Worm (Caenorhabditis elegans) whole organism, L4 larva: Measurements from ENCODE around the gene abcx-1.

Source experiments
- F44E2.7 ChIP-seq: fragments of 200-800 bp; sonication (Bioruptor generic); IDR thresholded peaks from 2 replicates; pipeline ENCODE4 v2.1.2; 2022; ENCODE audit warnings: missing genetic modification characterization, missing compliant biosample characterization
- F49E8.2 ChIP-seq: sonication (generic microtip); optimal IDR thresholded peaks from 2 replicates; lab custom pipeline; 2016; ENCODE audit warnings: missing compliant biosample characterization, mild to moderate bottlenecking, missing genetic modification characterization, borderline replicate concordance
- T20F7.1 ChIP-seq: fragments of 200-800 bp; sonication (Bioruptor generic); optimal IDR thresholded peaks from 2 replicates; lab custom pipeline; 2018; ENCODE audit warnings: mild to moderate bottlenecking, missing genetic modification characterization, missing compliant biosample characterization
- T26A8.4 ChIP-seq: fragments of 200-800 bp; sonication (Bioruptor generic); IDR thresholded peaks from 2 replicates; pipeline ENCODE4 v1.3.6; 2022; ENCODE audit warnings: missing genetic modification characterization, missing compliant biosample characterization
- Y48G9A.11 ChIP-seq: fragments of 200-800 bp; sonication (Bioruptor generic); IDR thresholded peaks from 2 replicates; pipeline ENCODE4 v1.3.6; 2022; ENCODE audit warnings: missing genetic modification reagents, missing genetic modification characterization, missing compliant biosample characterization
- ZK546.5 ChIP-seq, 2 experiments: sonication (generic microtip); optimal IDR thresholded peaks; 2 replicates each; lab custom pipeline; 2017; ENCODE audit warnings: missing biosample characterization in 2 of 2, missing genetic modification characterization in 2 of 2
- ceh-44 ChIP-seq: fragments of 200-800 bp; sonication (Bioruptor generic); IDR thresholded peaks from 2 replicates; pipeline ENCODE4 v1.3.6; 2022; ENCODE audit warnings: missing genetic modification reagents, missing genetic modification characterization, missing compliant biosample characterization
- ceh-82 ChIP-seq: sonication (generic microtip); optimal IDR thresholded peaks from 2 replicates; lab custom pipeline; 2017; ENCODE audit warnings: missing biosample characterization, missing genetic modification characterization
- ces-1 ChIP-seq: fragments of 150-350 bp; sonication (generic microtip); optimal IDR thresholded peaks from 4 replicates; lab custom pipeline; 2014; ENCODE audit warnings: missing biosample characterization, missing genetic modification reagents, missing genetic modification characterization
- ctbp-1 ChIP-seq: fragments of 200-800 bp; sonication (Bioruptor generic); IDR thresholded peaks from 2 replicates; pipeline ENCODE4 v1.3.6; 2022; ENCODE audit warnings: missing genetic modification reagents, missing genetic modification characterization, missing compliant biosample characterization
- daf-16 ChIP-seq, 3 experiments: sonication (generic microtip); optimal IDR thresholded peaks; 2 replicates each; lab custom pipeline; 2016 to 2017; ENCODE audit warnings: missing genetic modification characterization in 3 of 3, missing genetic modification reagents in 3 of 3, mild to moderate bottlenecking in 2 of 3, missing compliant biosample characterization in 2 of 3, missing biosample characterization in 1 of 3, moderate library complexity in 1 of 3
- dmd-8 ChIP-seq: fragments of 200-800 bp; sonication (Bioruptor generic); IDR thresholded peaks from 2 replicates; pipeline ENCODE4 v1.3.6; 2022; ENCODE audit warnings: missing genetic modification characterization, missing compliant biosample characterization
- dmd-9 ChIP-seq: fragments of 200-800 bp; sonication (Bioruptor generic); IDR thresholded peaks from 2 replicates; pipeline ENCODE4 v1.3.6; 2022; ENCODE audit warnings: missing genetic modification reagents, missing genetic modification characterization, missing compliant biosample characterization
- dpl-1 ChIP-seq: fragments of 150-350 bp; optimal IDR thresholded peaks from 2 replicates; lab custom pipeline; 2014; ENCODE audit warnings: missing biosample characterization, missing genetic modification reagents, missing genetic modification characterization
- dve-1 ChIP-seq: sonication (generic microtip); optimal IDR thresholded peaks from 2 replicates; lab custom pipeline; 2017; ENCODE audit warnings: antibody characterized with exemption, mild to moderate bottlenecking, missing genetic modification characterization, missing compliant biosample characterization; ENCODE audit not compliant: insufficient read depth
- hlh-30 ChIP-seq: sonication (generic microtip); optimal IDR thresholded peaks from 2 replicates; lab custom pipeline; 2017; ENCODE audit warnings: antibody characterized with exemption, mild to moderate bottlenecking, missing genetic modification characterization, missing compliant biosample characterization; ENCODE audit not compliant: insufficient read depth
- jun-1 ChIP-seq: fragments of 150-350 bp; optimal IDR thresholded peaks from 2 replicates; lab custom pipeline; 2014; ENCODE audit warnings: missing biosample characterization, missing genetic modification reagents, missing genetic modification characterization
- lin-1 ChIP-seq: fragments of 200-800 bp; sonication (Bioruptor generic); IDR thresholded peaks from 2 replicates; pipeline ENCODE4 v1.3.6; 2022; ENCODE audit warnings: missing genetic modification reagents, missing genetic modification characterization, missing compliant biosample characterization
- lin-15B ChIP-seq: fragments of 150-350 bp; sonication (generic microtip); optimal IDR thresholded peaks from 3 replicates; lab custom pipeline; 2014; ENCODE audit warnings: missing biosample characterization, missing genetic modification characterization
- lin-38 ChIP-seq: fragments of 200-800 bp; sonication (Bioruptor generic); IDR thresholded peaks from 2 replicates; pipeline ENCODE4 v1.3.6; 2022; ENCODE audit warnings: missing genetic modification reagents, missing genetic modification characterization, missing compliant biosample characterization
- lir-3 ChIP-seq: sonication (generic microtip); optimal IDR thresholded peaks from 2 replicates; lab custom pipeline; 2016; ENCODE audit warnings: mild to moderate bottlenecking, missing genetic modification characterization, missing compliant biosample characterization
- mdl-1 ChIP-seq, 2 experiments: fragments of 150-350 bp in 1 of 2; sonication (generic microtip) in 1 of 2; optimal IDR thresholded peaks; 2 replicates each; lab custom pipeline; 2014 to 2017; ENCODE audit warnings: missing biosample characterization in 2 of 2, missing genetic modification characterization in 2 of 2
- nhr-102 ChIP-seq: sonication (generic microtip); optimal IDR thresholded peaks from 2 replicates; lab custom pipeline; 2016; ENCODE audit warnings: mild to moderate bottlenecking, missing genetic modification characterization, moderate library complexity, missing compliant biosample characterization
- nhr-11 ChIP-seq: fragments of 150-350 bp; optimal IDR thresholded peaks from 2 replicates; lab custom pipeline; 2014; ENCODE audit warnings: missing biosample characterization, missing genetic modification characterization
- nhr-237 ChIP-seq: sonication (generic microtip); optimal IDR thresholded peaks from 2 replicates; lab custom pipeline; 2017; ENCODE audit warnings: missing biosample characterization, missing genetic modification characterization
- nhr-6 ChIP-seq: fragments of 150-350 bp; optimal IDR thresholded peaks from 2 replicates; lab custom pipeline; 2014; ENCODE audit warnings: missing biosample characterization, missing genetic modification characterization
- nhr-76 ChIP-seq: fragments of 150-350 bp; optimal IDR thresholded peaks from 2 replicates; lab custom pipeline; 2014; ENCODE audit warnings: missing biosample characterization, missing genetic modification characterization
- pha-4 ChIP-seq, 2 experiments: fragments of 150-350 bp in 1 of 2; fragments of 200-800 bp in 1 of 2; sonication (Bioruptor generic) in 1 of 2; IDR thresholded peaks in 1 of 2; optimal IDR thresholded peaks in 1 of 2; 2 replicates each; pipeline versions ENCODE4 v1.3.6 to Lab custom; 2014 to 2022; ENCODE audit warnings: missing genetic modification characterization in 2 of 2, missing genetic modification reagents in 2 of 2, missing biosample characterization in 1 of 2, missing compliant biosample characterization in 1 of 2
- rbr-2 ChIP-seq: sonication (generic microtip); optimal IDR thresholded peaks from 2 replicates; lab custom pipeline; 2016; ENCODE audit warnings: missing genotype, missing genetic modification characterization, missing compliant biosample characterization
- set-16 ChIP-seq: fragments of 200-800 bp; sonication (Bioruptor generic); IDR thresholded peaks from 2 replicates; pipeline ENCODE4 v1.3.6; 2022; ENCODE audit warnings: missing genetic modification reagents, missing genetic modification characterization, missing compliant biosample characterization
- skn-1 ChIP-seq: fragments of 150-350 bp; optimal IDR thresholded peaks from 2 replicates; lab custom pipeline; 2014; ENCODE audit warnings: missing biosample characterization, missing genetic modification characterization
- snpc-4 ChIP-seq: fragments of 150-350 bp; optimal IDR thresholded peaks from 2 replicates; lab custom pipeline; 2014; ENCODE audit warnings: missing biosample characterization, missing genetic modification characterization
- unc-39 ChIP-seq: sonication (generic microtip); optimal IDR thresholded peaks from 2 replicates; lab custom pipeline; 2017; ENCODE audit warnings: missing biosample characterization, missing genetic modification characterization
- unc-62 ChIP-seq, 3 experiments: fragments of 150-350 bp in 1 of 3; sonication (generic microtip); optimal IDR thresholded peaks in 2 of 3; peaks in 1 of 3; 1 replicate in 1 of 3; 2 replicates in 2 of 3; lab custom pipeline; 2014 to 2017; ENCODE audit warnings: missing biosample characterization in 3 of 3, missing genetic modification characterization in 3 of 3, missing genetic modification reagents in 3 of 3, missing genotype in 1 of 3
- zfp-2 ChIP-seq: sonication (generic microtip); optimal IDR thresholded peaks from 2 replicates; lab custom pipeline; 2016; ENCODE audit warnings: mild to moderate bottlenecking, missing genetic modification characterization, missing compliant biosample characterization

abcx-1 gene

ce11 chrII:6526136-6526684 is 5.8 kb upstream of the abcx-1 start:
- TF ChIP-seq nhr-102, result peak; percentile 52
- TF ChIP-seq zfp-2 (tag; lab: Kevin White, UChicago), result no peak
- no peak for TF ChIP-seq daf-16 (GFP tag; optimal IDR thresholded peaks at IDR 0.05; lab: Kevin White, UChicago)
- peak; percentile 91 for TF ChIP-seq daf-16 (tag; optimal IDR thresholded peaks at IDR 0.05; lab: Kevin White, UChicago)
- no peak for TF ChIP-seq T20F7.1 (GFP tag; lab: Kevin White, UChicago)
- peak in 1 of 2 experiments; percentile 10 for TF ChIP-seq unc-62 (GFP tag; optimal IDR thresholded peaks at IDR 0.05 in 1 of 2; lab: Kevin White, UChicago)
- TF ChIP-seq unc-62 (tag; optimal IDR thresholded peaks at IDR 0.05; lab: Kevin White, UChicago), result no peak
- peak; percentile 7 for TF ChIP-seq dve-1 (tag; lab: Kevin White, UChicago)
- TF ChIP-seq lin-38 (GFP tag; lab: Robert Waterston, UW), result peak; percentile 34; the same call in 1 of the 2 replicates
- TF ChIP-seq, all 104 proteins: peak for 5

- no peak for TF ChIP-seq zfp-2 (tag; lab: Kevin White, UChicago)
- TF ChIP-seq Y48G9A.11 (GFP tag; lab: Robert Waterston, UW), result no peak
- no peak for TF ChIP-seq lin-1 (GFP tag; lab: Robert Waterston, UW)
- no peak for TF ChIP-seq jun-1
- TF ChIP-seq ceh-82, result no peak
- no peak for TF ChIP-seq ZK546.5 (tag; optimal IDR thresholded peaks at IDR 0.05; lab: Kevin White, UChicago)
- TF ChIP-seq unc-39 (tag; lab: Kevin White, UChicago), result no peak
- TF ChIP-seq pha-4 (GFP tag; IDR thresholded peaks at IDR 0.05; lab: Robert Waterston, UW), result no peak
- TF ChIP-seq pha-4 (tag; optimal IDR thresholded peaks at IDR 0.05; lab: Kevin White, UChicago), result no peak
- TF ChIP-seq set-16 (GFP tag; lab: Robert Waterston, UW), result no peak
- TF ChIP-seq F49E8.2 (tag; lab: Kevin White, UChicago), result no peak
These were observed 3.3 kb upstream of the abcx-1 start, which contains the start of gene C56E6.4 for ce11 chrII:6528629-6529028. Gene C56E6.4 (minus strand): TSS chrII:6528729.

ce11 chrII:6531527-6531926 is 436 bp upstream of the abcx-1 start, which contains the start of gene abch-1:
Gene abch-1 (minus strand): TSS chrII:6531627.
- TF ChIP-seq zfp-2 (tag; lab: Kevin White, UChicago), result no peak
- no peak for TF ChIP-seq pha-4 (GFP tag; IDR thresholded peaks at IDR 0.05; lab: Robert Waterston, UW)
- no peak for TF ChIP-seq pha-4 (tag; optimal IDR thresholded peaks at IDR 0.05; lab: Kevin White, UChicago)
- no peak for TF ChIP-seq F44E2.7 (GFP tag; lab: Robert Waterston, UW)
- no peak for TF ChIP-seq dmd-9 (GFP tag; lab: Robert Waterston, UW)
- no peak for TF ChIP-seq ceh-44
- TF ChIP-seq snpc-4 (tag; lab: Kevin White, UChicago), result no peak
- no peak for TF ChIP-seq nhr-237 (tag; lab: Kevin White, UChicago)
- TF ChIP-seq lin-1 (GFP tag; lab: Robert Waterston, UW), result no peak
- no peak for TF ChIP-seq F49E8.2 (tag; lab: Kevin White, UChicago)
- TF ChIP-seq nhr-76 (tag; lab: Kevin White, UChicago), result no peak
- no peak for TF ChIP-seq dmd-8 (GFP tag; lab: Robert Waterston, UW)
- no peak for TF ChIP-seq lin-15B
- no peak for TF ChIP-seq T26A8.4 (GFP tag; lab: Robert Waterston, UW)

ce11 chrII:6535957-6536424 is 4.0 kb downstream of the abcx-1 start, which contains the start of gene utp-20:
Gene utp-20 (plus strand): TSS chrII:6536374.
- TF ChIP-seq pha-4 (GFP tag; IDR thresholded peaks at IDR 0.05; lab: Robert Waterston, UW), result no peak
- TF ChIP-seq pha-4 (tag; optimal IDR thresholded peaks at IDR 0.05; lab: Kevin White, UChicago), result peak; percentile 16
- TF ChIP-seq nhr-6 (tag; lab: Kevin White, UChicago), result peak; percentile 13
- no peak for TF ChIP-seq ctbp-1 (GFP tag; lab: Robert Waterston, UW)
- peak; percentile 62 for TF ChIP-seq ces-1 (GFP tag; lab: Kevin White, UChicago)
- TF ChIP-seq T20F7.1 (GFP tag; lab: Kevin White, UChicago), result peak; percentile 46
- peak; percentile 88 for TF ChIP-seq dpl-1 (GFP tag; lab: Kevin White, UChicago)
- no peak for TF ChIP-seq lir-3 (tag; lab: Kevin White, UChicago)
- TF ChIP-seq lin-38 (GFP tag; lab: Robert Waterston, UW), result peak; percentile 95
- no peak for TF ChIP-seq F49E8.2 (tag; lab: Kevin White, UChicago)
- TF ChIP-seq nhr-11 (tag; lab: Kevin White, UChicago), result peak; percentile 7
- TF ChIP-seq zfp-2 (tag; lab: Kevin White, UChicago), result no peak
- TF ChIP-seq skn-1 (tag; lab: Kevin White, UChicago), result no peak
- peak; percentile 32 to 62 for TF ChIP-seq mdl-1 (tag; optimal IDR thresholded peaks at IDR 0.05; lab: Kevin White, UChicago)
- peak; percentile 42 for TF ChIP-seq rbr-2
- peak; percentile 83 for TF ChIP-seq hlh-30 (tag; lab: Kevin White, UChicago)
